Fruit fly (Drosophila melanogaster): ENCODE data around the gene CG13258.

CG13258 gene

dm6 chr2L:16315027-16315426 lies 22.2 kb upstream of the CG13258 start:
- TF ChIP-seq pan (optimal IDR thresholded peaks at IDR 0.05) (no peak), sage (GFP tag; optimal IDR thresholded peaks at IDR 0.05) (peak; percentile 29), Sp1 (GFP tag; optimal IDR thresholded peaks at IDR 0.05) (peak; percentile 28), CG9705 (GFP tag; optimal IDR thresholded peaks at IDR 0.05) (peak; percentile 18), woc (GFP tag; optimal IDR thresholded peaks at IDR 0.05) (peak; percentile 0), fru (GFP tag; optimal IDR thresholded peaks at IDR 0.05) (peak; percentile 68), foxo (GFP tag; optimal IDR thresholded peaks at IDR 0.05) (peak in 1 of 2 experiments; percentile 23), Dfd (GFP tag; optimal IDR thresholded peaks at IDR 0.05) (no peak), Rel (GFP tag; optimal IDR thresholded peaks at IDR 0.05) (no peak), Rel (tag; optimal IDR thresholded peaks at IDR 0.05) (peak; percentile 95), h (GFP tag; optimal IDR thresholded peaks at IDR 0.05) (peak; percentile 31), Vsx2 (GFP tag; optimal IDR thresholded peaks at IDR 0.05; ENCODE audit: partially characterized antibody) (no peak), sv (GFP tag; optimal IDR thresholded peaks at IDR 0.05) (no peak), dl (GFP tag; optimal IDR thresholded peaks at IDR 0.05; ENCODE audit: insufficient read depth in 1 of 2, partially characterized antibody in 2 of 2) (peak; percentile 66 to 86)

dm6 chr2L:16310648-16311047 lies 17.8 kb upstream of the CG13258 start, which contains the start of the genes cni and fzy:
TSS of gene cni (minus strand) at chr2L:16310726.
TSS of gene fzy (plus strand) at chr2L:16310956.
- no peak for TF ChIP-seq sv (GFP tag; optimal IDR thresholded peaks at IDR 0.05)
- TF ChIP-seq usp (GFP tag; optimal IDR thresholded peaks at IDR 0.05) = no peak
- peak; percentile 25 for TF ChIP-seq Hnf4 (GFP tag; optimal IDR thresholded peaks at IDR 0.05)
- TF ChIP-seq CrebA (GFP tag; optimal IDR thresholded peaks at IDR 0.05; ENCODE audit: borderline replicate concordance) = no peak
- peak in 1 of 2 experiments; percentile 17 for TF ChIP-seq foxo (GFP tag; optimal IDR thresholded peaks at IDR 0.05)
- no peak for TF ChIP-seq Sp1 (GFP tag; optimal IDR thresholded peaks at IDR 0.05)
- no peak for TF ChIP-seq Mio (GFP tag; optimal IDR thresholded peaks at IDR 0.05)
- no peak for TF ChIP-seq Rel (GFP tag; optimal IDR thresholded peaks at IDR 0.05)
- TF ChIP-seq Rel (tag; optimal IDR thresholded peaks at IDR 0.05) = peak; percentile 99
- no peak for TF ChIP-seq pan (optimal IDR thresholded peaks at IDR 0.05)
- TF ChIP-seq br (GFP tag; optimal IDR thresholded peaks at IDR 0.05) = no peak
- TF ChIP-seq psq (GFP tag; optimal IDR thresholded peaks at IDR 0.05) = no peak
- TF ChIP-seq ey (GFP tag; optimal IDR thresholded peaks at IDR 0.05) = no peak
- no peak for TF ChIP-seq jim (GFP tag; optimal IDR thresholded peaks at IDR 0.05)
- TF ChIP-seq brk (GFP tag; optimal IDR thresholded peaks at IDR 0.05) = no peak
- no peak for TF ChIP-seq dsf (GFP tag; optimal IDR thresholded peaks at IDR 0.05; ENCODE audit: borderline replicate concordance)
- no peak for TF ChIP-seq Dfd (GFP tag; optimal IDR thresholded peaks at IDR 0.05)
- TF ChIP-seq Jra (GFP tag; optimal IDR thresholded peaks at IDR 0.05) = peak; percentile 23
- TF ChIP-seq Hr78 (GFP tag; optimal IDR thresholded peaks at IDR 0.05) = no peak
- TF ChIP-seq OdsH (GFP tag; optimal IDR thresholded peaks at IDR 0.05) = no peak
- peak; percentile 42 for TF ChIP-seq Hr83 (GFP tag; optimal IDR thresholded peaks at IDR 0.05; ENCODE audit: poor library complexity, severe bottlenecking)
- no peak for TF ChIP-seq woc (GFP tag; optimal IDR thresholded peaks at IDR 0.05)
- peak; percentile 38 for TF ChIP-seq rgr (GFP tag; optimal IDR thresholded peaks at IDR 0.05)
- TF ChIP-seq tai (GFP tag; optimal IDR thresholded peaks at IDR 0.05) = no peak
- no peak for TF ChIP-seq GATAd (GFP tag; optimal IDR thresholded peaks at IDR 0.05)
- no peak for TF ChIP-seq h (GFP tag; optimal IDR thresholded peaks at IDR 0.05)
- no peak for TF ChIP-seq fru (GFP tag; optimal IDR thresholded peaks at IDR 0.05)
- TF ChIP-seq sage (GFP tag; optimal IDR thresholded peaks at IDR 0.05) = peak; percentile 49
- TF ChIP-seq CG32264 (GFP tag; optimal IDR thresholded peaks at IDR 0.05) = no peak

- TF ChIP-seq Dif (GFP tag; optimal IDR thresholded peaks at IDR 0.05; ENCODE audit: partially characterized antibody) (peak; percentile 8), Hnf4 (GFP tag; optimal IDR thresholded peaks at IDR 0.05) (peak; percentile 59), h (GFP tag; optimal IDR thresholded peaks at IDR 0.05) (no peak), HLH106 (tag; optimal IDR thresholded peaks at IDR 0.05) (peak; percentile 70), Jra (GFP tag; optimal IDR thresholded peaks at IDR 0.05) (peak; percentile 70), Sp1 (GFP tag; optimal IDR thresholded peaks at IDR 0.05) (peak; percentile 46), sage (GFP tag; optimal IDR thresholded peaks at IDR 0.05) (peak; percentile 63), foxo (GFP tag; optimal IDR thresholded peaks at IDR 0.05) (peak in 1 of 2 experiments; percentile 65), CG32264 (GFP tag; optimal IDR thresholded peaks at IDR 0.05) (peak; percentile 6), Abd-B (GFP tag; optimal IDR thresholded peaks at IDR 0.05) (no peak), rgr (GFP tag; optimal IDR thresholded peaks at IDR 0.05) (peak; percentile 61), fru (GFP tag; optimal IDR thresholded peaks at IDR 0.05) (no peak), N (GFP tag; optimal IDR thresholded peaks at IDR 0.05) (no peak), ey (GFP tag; optimal IDR thresholded peaks at IDR 0.05) (peak; percentile 30), woc (GFP tag; optimal IDR thresholded peaks at IDR 0.05) (peak; percentile 45), CG9705 (GFP tag; optimal IDR thresholded peaks at IDR 0.05) (peak; percentile 53), brk (GFP tag; optimal IDR thresholded peaks at IDR 0.05) (no peak), OdsH (GFP tag; optimal IDR thresholded peaks at IDR 0.05) (peak; percentile 25), lola (GFP tag; optimal IDR thresholded peaks at IDR 0.05) (no peak), Myc (optimal IDR thresholded peaks at IDR 0.05) (peak; percentile 38), Rel (GFP tag; optimal IDR thresholded peaks at IDR 0.05) (no peak), Rel (tag; optimal IDR thresholded peaks at IDR 0.05) (peak; percentile 42), usp (GFP tag; optimal IDR thresholded peaks at IDR 0.05) (no peak), psq (GFP tag; optimal IDR thresholded peaks at IDR 0.05) (peak; percentile 66)
Measured at dm6 chr2L:16307026-16307703, 14.3 kb upstream of the CG13258 start, which contains the start of the genes CG5861 and Syx5. TSS of gene CG5861 (minus strand) at chr2L:16307298. TSS of gene Syx5 (plus strand) at chr2L:16307346.
